Worm (Caenorhabditis elegans) whole organism, young adult: ENCODE measurements around the gene R09E10.1.

Source experiments
- B0019.2 ChIP-seq: fragments of 200-800 bp; sonication (Bioruptor generic); conservative IDR thresholded peaks from 2 replicates; pipeline ENCODE4 v1.3.6; 2022; ENCODE audit warnings: missing genetic modification reagents, missing genetic modification characterization, missing compliant biosample characterization
- F22D6.2 ChIP-seq: sonication (generic microtip); optimal IDR thresholded peaks from 2 replicates; lab custom pipeline; 2016; ENCODE audit warnings: mild to moderate bottlenecking, missing genetic modification characterization, missing compliant biosample characterization
- Y79H2A.3 ChIP-seq: fragments of 200-800 bp; sonication (Bioruptor generic); conservative IDR thresholded peaks from 2 replicates; pipeline ENCODE4 v1.3.6; 2022; ENCODE audit warnings: missing genetic modification reagents, missing genetic modification characterization, missing compliant biosample characterization
- ama-1 ChIP-seq, 3 experiments: fragments of 150-350 bp in 1 of 3; sonication (generic microtip) in 2 of 3; optimal IDR thresholded peaks; 2 replicates each; lab custom pipeline; 2014 to 2018; ENCODE audit warnings: missing biosample characterization in 2 of 3, missing genetic modification characterization in 2 of 3, missing genetic modification reagents in 2 of 3
- hlh-12 ChIP-seq: sonication (generic microtip); optimal IDR thresholded peaks from 2 replicates; lab custom pipeline; 2016; ENCODE audit warnings: missing genetic modification characterization, missing compliant biosample characterization
- hmg-1.2 ChIP-seq: fragments of 200-800 bp; sonication (Bioruptor generic); IDR thresholded peaks from 2 replicates; pipeline ENCODE4 v1.3.6; 2022; ENCODE audit warnings: missing genetic modification reagents, missing genetic modification characterization, missing compliant biosample characterization
- lir-1 ChIP-seq: fragments of 200-800 bp; sonication (Bioruptor generic); conservative IDR thresholded peaks from 2 replicates; pipeline ENCODE4 v1.3.6; 2022; ENCODE audit warnings: missing genetic modification reagents, missing genetic modification characterization, missing compliant biosample characterization
- mcd-1 ChIP-seq: fragments of 200-800 bp; sonication (Bioruptor generic); IDR thresholded peaks from 2 replicates; pipeline ENCODE4 v1.3.6; 2022; ENCODE audit warnings: missing genetic modification reagents, missing genetic modification characterization, missing compliant biosample characterization
- nfya-1 ChIP-seq: sonication (generic microtip); optimal IDR thresholded peaks from 2 replicates; lab custom pipeline; 2017; ENCODE audit warnings: antibody characterized with exemption, missing compliant biosample characterization, missing genetic modification characterization, borderline replicate concordance; ENCODE audit not compliant: insufficient read depth
- nhr-90 ChIP-seq: sonication (generic microtip); optimal IDR thresholded peaks from 2 replicates; lab custom pipeline; 2016; ENCODE audit warnings: missing genotype, mild to moderate bottlenecking, missing genetic modification characterization, missing compliant biosample characterization
- unc-62 ChIP-seq: fragments of 150-350 bp; optimal IDR thresholded peaks from 2 replicates; lab custom pipeline; 2014; ENCODE audit warnings: missing biosample characterization, missing genetic modification reagents, missing genetic modification characterization

- TF ChIP-seq ama-1 (optimal IDR thresholded peaks at IDR 0.05; lab: Kevin White, UChicago) = no peak
- no peak for TF ChIP-seq ama-1 (GFP tag; optimal IDR thresholded peaks at IDR 0.05; lab: Kevin White, UChicago)
- TF ChIP-seq hlh-12 (tag; lab: Kevin White, UChicago) = no peak
- no peak for TF ChIP-seq F22D6.2 (tag; lab: Kevin White, UChicago)
- no peak for TF ChIP-seq nhr-90 (tag; lab: Kevin White, UChicago)
- TF ChIP-seq lir-1 (GFP tag; lab: Robert Waterston, UW) = no peak
- no peak for TF ChIP-seq nfya-1 (tag; lab: Kevin White, UChicago)
- no peak for TF ChIP-seq unc-62 (GFP tag; lab: Kevin White, UChicago)
- no peak for TF ChIP-seq B0019.2
- no peak for TF ChIP-seq mcd-1 (GFP tag; lab: Robert Waterston, UW)
- no peak for TF ChIP-seq hmg-1.2
- TF ChIP-seq Y79H2A.3 (GFP tag; lab: Robert Waterston, UW) = no peak
These were observed 29.7 kb upstream of the R09E10.1 start, which contains the start of gene Y43C5B.2 for ce11 chrIV:10352243-10352642.
